Fruit fly (Drosophila melanogaster) whole organism, embryonic: ENCODE results near the gene PK2-R2.

Experiments used
- CG10431 ChIP-seq: fragments of 200-800 bp; sonication (Bioruptor generic); optimal IDR thresholded peaks from 3 replicates; lab custom pipeline; 2018; ENCODE audit warnings: missing biosample characterization, mild to moderate bottlenecking, missing genetic modification characterization
- CG13123 ChIP-seq: fragments of 200-800 bp; sonication (Bioruptor generic); optimal IDR thresholded peaks from 2 replicates; lab custom pipeline; 2016; ENCODE audit warnings: missing biosample characterization, missing genetic modification characterization
- CG15479 ChIP-seq: fragments of 200-800 bp; sonication (Bioruptor generic); optimal IDR thresholded peaks from 3 replicates; lab custom pipeline; 2019; ENCODE audit warnings: missing biosample characterization, mild to moderate bottlenecking, missing genetic modification characterization, moderate library complexity
- CG1603 ChIP-seq: fragments of 200-800 bp; sonication (Bioruptor generic); optimal IDR thresholded peaks from 2 replicates; lab custom pipeline; 2019; ENCODE audit warnings: missing biosample characterization, mild to moderate bottlenecking, missing genetic modification characterization, moderate library complexity
- CG17612 ChIP-seq: fragments of 200-800 bp; sonication (Bioruptor generic); IDR thresholded peaks from 2 replicates; pipeline ENCODE4 v1.3.6; 2022; ENCODE audit warnings: missing biosample characterization, missing genetic modification characterization
- CG1832 ChIP-seq: fragments of 200-800 bp; sonication (Bioruptor generic); optimal IDR thresholded peaks from 2 replicates; lab custom pipeline; 2017; ENCODE audit warnings: missing biosample characterization, mild to moderate bottlenecking, missing genetic modification characterization, inconsistent platforms
- CG31441 ChIP-seq: fragments of 200-800 bp; sonication (Bioruptor generic); IDR thresholded peaks from 2 replicates; pipeline ENCODE4 v1.3.6; 2022; ENCODE audit warnings: missing biosample characterization, missing genetic modification characterization
- CG4282 ChIP-seq: fragments of 200-800 bp; sonication (Bioruptor generic); optimal IDR thresholded peaks from 2 replicates; lab custom pipeline; 2016; ENCODE audit warnings: missing biosample characterization, missing genetic modification characterization
- CG4328 ChIP-seq: fragments of 200-800 bp; sonication (Bioruptor generic); optimal IDR thresholded peaks from 3 replicates; lab custom pipeline; 2017; ENCODE audit warnings: missing biosample characterization, missing genetic modification reagents, missing genetic modification characterization
- CG6765 ChIP-seq: fragments of 200-800 bp; sonication (Bioruptor generic); optimal IDR thresholded peaks from 3 replicates; lab custom pipeline; 2017; ENCODE audit warnings: missing biosample characterization, mild to moderate bottlenecking, missing genetic modification characterization
- CG7271 ChIP-seq: fragments of 200-800 bp; sonication (Bioruptor generic); optimal IDR thresholded peaks from 2 replicates; lab custom pipeline; 2018; ENCODE audit warnings: missing biosample characterization, mild to moderate bottlenecking, missing genetic modification characterization, moderate library complexity
- CG9727 ChIP-seq: fragments of 200-800 bp; sonication (Bioruptor generic); optimal IDR thresholded peaks from 3 replicates; lab custom pipeline; 2017; ENCODE audit warnings: missing biosample characterization, mild to moderate bottlenecking, missing genetic modification characterization
- CoRest ChIP-seq: fragments of 200-800 bp; sonication (Bioruptor generic); optimal IDR thresholded peaks from 3 replicates; lab custom pipeline; 2018; ENCODE audit warnings: missing biosample characterization, mild to moderate bottlenecking, missing genetic modification characterization, moderate library complexity
- D19B ChIP-seq: fragments of 200-800 bp; sonication (Bioruptor generic); optimal IDR thresholded peaks from 2 replicates; lab custom pipeline; 2017; ENCODE audit warnings: missing biosample characterization, mild to moderate bottlenecking, missing genetic modification characterization
- Dek ChIP-seq: fragments of 200-800 bp; sonication (Bioruptor generic); optimal IDR thresholded peaks from 3 replicates; lab custom pipeline; 2019; ENCODE audit warnings: missing biosample characterization, mild to moderate bottlenecking, missing genetic modification characterization, moderate library complexity
- HHEX ChIP-seq: fragments of 200-800 bp; sonication (Bioruptor generic); optimal IDR thresholded peaks from 3 replicates; lab custom pipeline; 2017; ENCODE audit warnings: missing biosample characterization, mild to moderate bottlenecking, missing genetic modification characterization, missing genetic modification reagents
- HLH3B ChIP-seq: fragments of 200-800 bp; sonication (Bioruptor generic); IDR thresholded peaks from 2 replicates; pipeline ENCODE4 v1.3.6; 2022; ENCODE audit warnings: missing biosample characterization, missing genetic modification characterization
- HmgD ChIP-seq: fragments of 200-800 bp; sonication (Bioruptor generic); optimal IDR thresholded peaks from 3 replicates; lab custom pipeline; 2016; ENCODE audit warnings: missing biosample characterization, missing genetic modification characterization
- MTF-1 ChIP-seq: fragments of 200-800 bp; sonication (Bioruptor generic); optimal IDR thresholded peaks from 2 replicates; lab custom pipeline; 2018; ENCODE audit warnings: missing biosample characterization, mild to moderate bottlenecking, missing genetic modification characterization, borderline replicate concordance
- Mad ChIP-seq: fragments of 200-800 bp; sonication (Bioruptor generic); optimal IDR thresholded peaks from 2 replicates; lab custom pipeline; 2016; ENCODE audit warnings: missing biosample characterization, missing genetic modification characterization
- Meics ChIP-seq: fragments of 200-800 bp; sonication (Bioruptor generic); optimal IDR thresholded peaks from 2 replicates; lab custom pipeline; 2017; ENCODE audit warnings: missing biosample characterization, mild to moderate bottlenecking, missing genetic modification characterization
- Mes4 ChIP-seq: fragments of 200-800 bp; sonication (Bioruptor generic); optimal IDR thresholded peaks from 2 replicates; lab custom pipeline; 2016; ENCODE audit warnings: missing biosample characterization, missing genetic modification characterization
- Sin3A ChIP-seq: fragments of >200 bp; optimal IDR thresholded peaks from 2 replicates; lab custom pipeline; 2018
- Vsx1 ChIP-seq: fragments of 200-800 bp; sonication (Bioruptor generic); optimal IDR thresholded peaks from 2 replicates; lab custom pipeline; 2017; ENCODE audit warnings: missing biosample characterization, mild to moderate bottlenecking, missing genetic modification characterization, missing genetic modification reagents
- YL-1 ChIP-seq: fragments of 200-800 bp; sonication (Bioruptor generic); optimal IDR thresholded peaks from 3 replicates; lab custom pipeline; 2017; ENCODE audit warnings: missing biosample characterization, mild to moderate bottlenecking, missing genetic modification characterization
- bigmax ChIP-seq: fragments of 200-800 bp; sonication (Bioruptor generic); optimal IDR thresholded peaks from 2 replicates; lab custom pipeline; 2018; ENCODE audit warnings: missing biosample characterization, mild to moderate bottlenecking, missing genetic modification characterization
- ham ChIP-seq: fragments of 200-800 bp; sonication (Bioruptor generic); IDR thresholded peaks from 2 replicates; pipeline ENCODE4 v1.3.6; 2022; ENCODE audit warnings: missing biosample characterization, missing genetic modification characterization
- hbn ChIP-seq: fragments of 200-800 bp; sonication (Bioruptor generic); IDR thresholded peaks from 2 replicates; pipeline ENCODE4 v1.3.6; 2022; ENCODE audit warnings: missing biosample characterization, missing genetic modification characterization; ENCODE audit not compliant: partially characterized antibody
- ken ChIP-seq: fragments of 200-800 bp; sonication (Bioruptor generic); IDR thresholded peaks from 3 replicates; pipeline ENCODE4 v1.3.6; 2022; ENCODE audit warnings: missing biosample characterization, missing genetic modification characterization
- mirr ChIP-seq: fragments of 200-800 bp; sonication (Bioruptor generic); optimal IDR thresholded peaks from 3 replicates; lab custom pipeline; 2018; ENCODE audit warnings: missing biosample characterization, mild to moderate bottlenecking, missing genetic modification characterization
- nau ChIP-seq: fragments of 200-800 bp; sonication (Bioruptor generic); optimal IDR thresholded peaks from 3 replicates; lab custom pipeline; 2017; ENCODE audit warnings: missing biosample characterization, mild to moderate bottlenecking, missing genetic modification characterization, missing genetic modification reagents
- nmo ChIP-seq: fragments of 200-800 bp; sonication (Bioruptor generic); optimal IDR thresholded peaks from 2 replicates; lab custom pipeline; 2018; ENCODE audit warnings: missing biosample characterization, mild to moderate bottlenecking, missing genetic modification characterization, moderate library complexity
- onecut ChIP-seq: fragments of 200-800 bp; sonication (Bioruptor generic); IDR thresholded peaks from 2 replicates; pipeline ENCODE4 v1.3.6; 2022; ENCODE audit warnings: missing biosample characterization, missing genetic modification characterization
- phol ChIP-seq: fragments of 200-800 bp; sonication (Bioruptor generic); optimal IDR thresholded peaks from 3 replicates; lab custom pipeline; 2018; ENCODE audit warnings: missing biosample characterization, mild to moderate bottlenecking, missing genetic modification characterization, moderate library complexity
- psq ChIP-seq: fragments of 200-800 bp; sonication (Bioruptor generic); optimal IDR thresholded peaks from 2 replicates; lab custom pipeline; 2017; ENCODE audit warnings: missing biosample characterization, missing genetic modification characterization
- pum ChIP-seq: fragments of 200-800 bp; sonication (Bioruptor generic); optimal IDR thresholded peaks from 2 replicates; lab custom pipeline; 2016; ENCODE audit warnings: missing biosample characterization, missing genetic modification characterization
- pzg ChIP-seq: fragments of 200-800 bp; sonication (Bioruptor generic); optimal IDR thresholded peaks from 3 replicates; lab custom pipeline; 2018; ENCODE audit warnings: missing biosample characterization, mild to moderate bottlenecking, missing genetic modification characterization, moderate library complexity
- ro ChIP-seq: fragments of 200-800 bp; sonication (Bioruptor generic); IDR thresholded peaks from 2 replicates; pipeline ENCODE4 v1.3.6; 2022; ENCODE audit warnings: missing biosample characterization, missing genetic modification characterization
- run ChIP-seq: fragments of 200-800 bp; sonication (Bioruptor generic); optimal IDR thresholded peaks from 3 replicates; lab custom pipeline; 2018; ENCODE audit warnings: missing biosample characterization, mild to moderate bottlenecking, missing genetic modification characterization
- sc ChIP-seq, 3 experiments: fragments of >200 bp in 2 of 3; fragments of 200-800 bp in 1 of 3; sonication (Bioruptor generic) in 1 of 3; optimal IDR thresholded peaks; 2 replicates in 2 of 3; 3 replicates in 1 of 3; lab custom pipeline; 2017; ENCODE audit warnings: mild to moderate bottlenecking in 1 of 3, missing biosample characterization in 1 of 3, missing genetic modification characterization in 1 of 3, missing genetic modification reagents in 1 of 3
- sens-2 ChIP-seq: fragments of 200-800 bp; sonication (Bioruptor generic); IDR thresholded peaks from 2 replicates; pipeline ENCODE4 v1.3.6; 2022; ENCODE audit warnings: missing biosample characterization, missing genetic modification characterization
- trem ChIP-seq: fragments of 200-800 bp; optimal IDR thresholded peaks from 3 replicates; lab custom pipeline; 2019; ENCODE audit warnings: missing biosample characterization, mild to moderate bottlenecking, missing genetic modification characterization, moderate library complexity
- trh ChIP-seq: fragments of 200-800 bp; sonication (Bioruptor generic); optimal IDR thresholded peaks from 2 replicates; lab custom pipeline; 2016; ENCODE audit warnings: missing biosample characterization, missing genetic modification characterization
- twi ChIP-seq: fragments of 200-800 bp; optimal IDR thresholded peaks from 2 replicates; lab custom pipeline; 2019; ENCODE audit warnings: missing biosample characterization, mild to moderate bottlenecking, missing genetic modification characterization, moderate library complexity
- unpg ChIP-seq: fragments of 200-800 bp; sonication (Bioruptor generic); optimal IDR thresholded peaks from 3 replicates; lab custom pipeline; 2018; ENCODE audit warnings: missing biosample characterization, mild to moderate bottlenecking, missing genetic modification characterization, moderate library complexity
- vfl ChIP-seq: fragments of 200-800 bp; sonication (Bioruptor generic); optimal IDR thresholded peaks from 2 replicates; lab custom pipeline; 2016; ENCODE audit warnings: missing biosample characterization, missing genetic modification characterization
- wor ChIP-seq: fragments of 200-800 bp; sonication (Bioruptor generic); IDR thresholded peaks from 2 replicates; pipeline ENCODE4 v1.3.6; 2022; ENCODE audit warnings: missing biosample characterization, missing genetic modification characterization

PK2-R2 gene

dm6 chr3R:13364175-13365174, 30.5 kb upstream of the PK2-R2 start, which contains the start of gene Dic1 (continued):
- peak; percentile 99 for TF ChIP-seq CoRest (tag; lab: Kevin White, UChicago)
- TF ChIP-seq Mes4 (GFP tag; lab: Kevin White, UChicago), result peak; percentile 85
- peak; percentile 91 for TF ChIP-seq wor (GFP tag; lab: Robert Waterston, UW)
- peak; percentile 84; the same call in 2 of the 3 replicates for TF ChIP-seq ken
- TF ChIP-seq sc (optimal IDR thresholded peaks at IDR 0.05; lab: Kevin White, UChicago), result no peak
- TF ChIP-seq sc (GFP tag; optimal IDR thresholded peaks at IDR 0.05; lab: Kevin White, UChicago), result peak; percentile 96
- peak; percentile 42 for TF ChIP-seq HmgD (GFP tag; lab: Kevin White, UChicago)
- TF ChIP-seq bigmax, result no peak
- peak; percentile 14 for TF ChIP-seq mirr (GFP tag; lab: Kevin White, UChicago)
- TF ChIP-seq nau, result peak; percentile 95
- peak; percentile 93 for TF ChIP-seq run (tag; lab: Kevin White, UChicago)
- TF ChIP-seq MTF-1 (GFP tag; lab: Kevin White, UChicago), result peak; percentile 69
- peak; percentile 64; the same call in 1 of the 2 replicates for TF ChIP-seq ham (GFP tag; lab: Robert Waterston, UW)
- peak; percentile 90 for TF ChIP-seq Vsx1 (GFP tag; lab: Kevin White, UChicago)
- TF ChIP-seq D19B (GFP tag; lab: Kevin White, UChicago), result peak; percentile 95
- peak; percentile 67 for TF ChIP-seq CG1603
- peak; percentile 93 for TF ChIP-seq YL-1 (GFP tag; lab: Kevin White, UChicago)
- TF ChIP-seq CG10431 (GFP tag; lab: Kevin White, UChicago), result peak; percentile 89
- peak; percentile 99 for TF ChIP-seq CG9727 (GFP tag; lab: Kevin White, UChicago)
- TF ChIP-seq hbn (GFP tag; lab: Robert Waterston, UW), result no peak
- no peak for TF ChIP-seq Sin3A
- peak; percentile 97 for TF ChIP-seq HHEX (GFP tag; lab: Kevin White, UChicago)
- TF ChIP-seq CG7271 (tag; lab: Kevin White, UChicago), result peak; percentile 84
- peak; percentile 77 for TF ChIP-seq CG17612 (GFP tag; lab: Robert Waterston, UW)
- peak; percentile 92 for TF ChIP-seq trem (tag; lab: Kevin White, UChicago)
- TF ChIP-seq unpg (GFP tag; lab: Kevin White, UChicago), result peak; percentile 95
- peak; percentile 98 for TF ChIP-seq CG31441 (GFP tag; lab: Robert Waterston, UW)
- peak; percentile 78; the same call in 1 of the 2 replicates for TF ChIP-seq sens-2 (GFP tag; lab: Robert Waterston, UW)
- peak; percentile 74 for TF ChIP-seq ro (GFP tag; lab: Robert Waterston, UW)
- peak; percentile 82 for TF ChIP-seq trh (GFP tag; lab: Kevin White, UChicago)
- peak; percentile 71 for TF ChIP-seq CG4282
- TF ChIP-seq Meics (GFP tag; lab: Kevin White, UChicago), result peak; percentile 98
- TF ChIP-seq CG6765, result peak; percentile 94
- TF ChIP-seq onecut (GFP tag; lab: Robert Waterston, UW), result peak; percentile 88
- TF ChIP-seq vfl, result peak; percentile 93
- TF ChIP-seq nmo (GFP tag; lab: Kevin White, UChicago), result peak; percentile 99
- peak; percentile 91 for TF ChIP-seq Mad
- TF ChIP-seq Dek, result peak; percentile 96
- TF ChIP-seq CG4328, result peak; percentile 96
- TF ChIP-seq CG13123, result peak; percentile 89
- TF ChIP-seq HLH3B, result peak; percentile 94
- TF ChIP-seq CG15479, result peak; percentile 30
- peak; percentile 53 for TF ChIP-seq CG1832 (GFP tag; lab: Kevin White, UChicago)
- TF ChIP-seq pum (GFP tag; lab: Kevin White, UChicago), result peak; percentile 89
- TF ChIP-seq psq (GFP tag; lab: Kevin White, UChicago), result peak; percentile 87
- TF ChIP-seq twi (tag; lab: Kevin White, UChicago), result peak; percentile 89
- TF ChIP-seq pzg (GFP tag; lab: Kevin White, UChicago), result no peak
- peak; percentile 98 for TF ChIP-seq phol (tag; lab: Kevin White, UChicago)
